Worm (Caenorhabditis elegans): ENCODE measurements around the gene C45B11.8.
A peak's percentile ranks its signal among the peaks of the same experiment; 100 is the strongest.

DNA sequence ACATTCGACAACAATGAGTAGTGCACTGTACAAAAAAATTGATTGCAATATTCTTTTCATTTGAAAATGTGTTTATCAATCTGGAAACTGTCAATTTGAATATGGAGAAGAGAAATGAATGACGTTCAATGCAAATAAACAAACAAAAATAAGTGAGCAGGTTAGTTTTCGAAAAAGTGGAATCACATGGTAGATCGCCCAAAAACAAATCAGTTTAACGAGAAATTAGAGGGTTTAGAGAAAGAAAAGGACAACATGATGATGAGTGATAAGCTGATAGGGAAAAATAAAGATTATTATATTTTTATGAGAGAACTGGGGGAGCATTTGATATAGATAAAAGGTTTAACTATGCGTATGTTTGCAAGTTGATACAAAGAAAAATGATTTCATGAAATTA is 28.7 kb downstream of the C45B11.8 start, which contains the start of gene T04C12.8:
- TF ChIP-seq lsy-2 (tag; optimal IDR thresholded peaks at IDR 0.05): no peak
- no peak for TF ChIP-seq C34B4.2 (tag; optimal IDR thresholded peaks at IDR 0.05)
- no peak for TF ChIP-seq ama-1 (optimal IDR thresholded peaks at IDR 0.05)
- no peak for TF ChIP-seq ceh-82 (tag; optimal IDR thresholded peaks at IDR 0.05)
- TF ChIP-seq nhr-76 (tag; optimal IDR thresholded peaks at IDR 0.05): no peak
- TF ChIP-seq elt-3 (tag; optimal IDR thresholded peaks at IDR 0.05): peak in 1 of 6 experiments; percentile 4
- no peak for TF ChIP-seq skn-1 (tag; optimal IDR thresholded peaks at IDR 0.05)
- TF ChIP-seq ceh-90 (tag; optimal IDR thresholded peaks at IDR 0.05): no peak
- no peak for TF ChIP-seq tbx-2 (tag; optimal IDR thresholded peaks at IDR 0.05)
- no peak for TF ChIP-seq sptf-1 (tag; optimal IDR thresholded peaks at IDR 0.05)
- TF ChIP-seq unc-130 (tag; optimal IDR thresholded peaks at IDR 0.05): no peak

Measured in whole organism, L1 larva.